Worm (Caenorhabditis elegans) whole organism, L3 larva: ENCODE data around the gene srt-7.
"Not testable (repeated sequence)": the region's sequence is repeated elsewhere in the genome, so short reads cannot be mapped to it uniquely, and the experiment has no call there.

Source experiments
- ZK546.5 ChIP-seq: sonication (generic microtip); optimal IDR thresholded peaks from 2 replicates; lab custom pipeline; 2017; ENCODE audit warnings: missing biosample characterization, missing genetic modification characterization
- aly-2 ChIP-seq: fragments of 150-350 bp; optimal IDR thresholded peaks from 2 replicates; lab custom pipeline; 2014; ENCODE audit warnings: missing biosample characterization, missing genetic modification characterization
- ceh-16 ChIP-seq: sonication (generic microtip); optimal IDR thresholded peaks from 2 replicates; lab custom pipeline; 2017; ENCODE audit warnings: missing biosample characterization, missing genetic modification characterization
- ceh-28 ChIP-seq: fragments of 150-350 bp; optimal IDR thresholded peaks from 2 replicates; lab custom pipeline; 2014; ENCODE audit warnings: missing biosample characterization, missing genetic modification reagents, missing genetic modification characterization
- daf-12 ChIP-seq: fragments of 150-350 bp; optimal IDR thresholded peaks from 2 replicates; lab custom pipeline; 2014; ENCODE audit warnings: missing biosample characterization, missing genetic modification reagents, missing genetic modification characterization
- egl-27 ChIP-seq: sonication (generic microtip); optimal IDR thresholded peaks from 4 replicates; lab custom pipeline; 2017; ENCODE audit warnings: missing biosample characterization, missing genetic modification reagents, missing genetic modification characterization
- egl-5 ChIP-seq: fragments of 150-350 bp; optimal IDR thresholded peaks from 2 replicates; lab custom pipeline; 2017; ENCODE audit warnings: missing biosample characterization, missing genetic modification reagents, missing genetic modification characterization, inconsistent platforms
- elt-3 ChIP-seq, 3 experiments: fragments of 150-350 bp in 1 of 3; sonication (generic microtip) in 2 of 3; optimal IDR thresholded peaks; 2 replicates in 2 of 3; 4 replicates in 1 of 3; lab custom pipeline; 2014 to 2017; ENCODE audit warnings: missing biosample characterization in 3 of 3, missing genetic modification characterization in 3 of 3
- fkh-10 ChIP-seq: sonication (generic microtip); optimal IDR thresholded peaks from 2 replicates; lab custom pipeline; 2017; ENCODE audit warnings: missing biosample characterization, missing genetic modification reagents, missing genetic modification characterization
- fkh-2 ChIP-seq: fragments of 150-350 bp; optimal IDR thresholded peaks from 2 replicates; lab custom pipeline; 2014; ENCODE audit warnings: missing biosample characterization, missing genetic modification reagents, missing genetic modification characterization
- fos-1 ChIP-seq: fragments of 150-350 bp; optimal IDR thresholded peaks from 2 replicates; lab custom pipeline; 2014; ENCODE audit warnings: missing biosample characterization, missing genetic modification characterization
- hmg-11 ChIP-seq: sonication (generic microtip); optimal IDR thresholded peaks from 2 replicates; lab custom pipeline; 2016; ENCODE audit warnings: missing genetic modification characterization, missing compliant biosample characterization
- lin-15B ChIP-seq: fragments of 150-350 bp; optimal IDR thresholded peaks from 2 replicates; lab custom pipeline; 2014; ENCODE audit warnings: missing biosample characterization, missing genetic modification characterization
- lsy-12 ChIP-seq: sonication (generic microtip); optimal IDR thresholded peaks from 2 replicates; lab custom pipeline; 2016; ENCODE audit warnings: mild to moderate bottlenecking, missing genetic modification characterization, missing compliant biosample characterization
- mdl-1 ChIP-seq: fragments of 150-350 bp; optimal IDR thresholded peaks from 2 replicates; lab custom pipeline; 2014; ENCODE audit warnings: missing biosample characterization, missing genetic modification characterization
- nfya-1 ChIP-seq: sonication (generic microtip); optimal IDR thresholded peaks from 2 replicates; lab custom pipeline; 2017; ENCODE audit warnings: missing genetic modification characterization, mild to moderate bottlenecking, missing compliant biosample characterization, antibody characterized with exemption, moderate library complexity; ENCODE audit not compliant: insufficient read depth
- nhr-11 ChIP-seq: fragments of 150-350 bp; optimal IDR thresholded peaks from 2 replicates; lab custom pipeline; 2014; ENCODE audit warnings: missing biosample characterization, missing genetic modification characterization
- nhr-12 ChIP-seq: fragments of 150-350 bp; optimal IDR thresholded peaks from 2 replicates; lab custom pipeline; 2014; ENCODE audit warnings: missing biosample characterization, missing genetic modification characterization
- nhr-23 ChIP-seq: fragments of 150-350 bp; optimal IDR thresholded peaks from 2 replicates; lab custom pipeline; 2014; ENCODE audit warnings: missing biosample characterization, missing genetic modification reagents, missing genetic modification characterization
- nhr-28 ChIP-seq: fragments of 150-350 bp; optimal IDR thresholded peaks from 2 replicates; lab custom pipeline; 2014; ENCODE audit warnings: missing biosample characterization, missing genetic modification characterization
- nhr-43 ChIP-seq: sonication (generic microtip); optimal IDR thresholded peaks from 2 replicates; lab custom pipeline; 2016; ENCODE audit warnings: mild to moderate bottlenecking, missing genetic modification characterization, missing compliant biosample characterization; ENCODE audit not compliant: poor library complexity, severe bottlenecking
- nhr-67 ChIP-seq: fragments of 150-350 bp; optimal IDR thresholded peaks from 2 replicates; lab custom pipeline; 2014; ENCODE audit warnings: missing biosample characterization, missing genetic modification characterization
- nhr-76 ChIP-seq: fragments of 150-350 bp; sonication (generic microtip); optimal IDR thresholded peaks from 5 replicates; lab custom pipeline; 2014; ENCODE audit warnings: missing biosample characterization, missing genetic modification characterization
- nhr-77 ChIP-seq: fragments of 150-350 bp; optimal IDR thresholded peaks from 2 replicates; lab custom pipeline; 2014; ENCODE audit warnings: missing biosample characterization, missing genetic modification characterization
- skn-1 ChIP-seq: fragments of 150-350 bp; optimal IDR thresholded peaks from 2 replicates; lab custom pipeline; 2014; ENCODE audit warnings: missing biosample characterization, missing genetic modification characterization
- unc-39 ChIP-seq: sonication (generic microtip); optimal IDR thresholded peaks from 4 replicates; lab custom pipeline; 2017; ENCODE audit warnings: missing biosample characterization, missing genetic modification characterization
- unc-62 ChIP-seq: fragments of 150-350 bp; sonication (generic microtip); optimal IDR thresholded peaks from 4 replicates; lab custom pipeline; 2014; ENCODE audit warnings: missing biosample characterization, missing genetic modification reagents, missing genetic modification characterization
- zag-1 ChIP-seq: fragments of 150-350 bp; optimal IDR thresholded peaks from 2 replicates; lab custom pipeline; 2014; ENCODE audit warnings: missing biosample characterization, missing genetic modification characterization
- ztf-11 ChIP-seq: fragments of 150-350 bp; optimal IDR thresholded peaks from 2 replicates; lab custom pipeline; 2014; ENCODE audit warnings: missing biosample characterization, missing genetic modification characterization

The srt-7 gene

ce11 chrV:3054254-3054653, 27.3 kb upstream of the srt-7 start, which contains the start of gene C50H11.8:
Gene C50H11.8 (plus strand): TSS chrV:3054554.
- no peak for TF ChIP-seq ZK546.5

ce11 chrV:3058996-3059395, 22.6 kb upstream of the srt-7 start, which contains the start of gene str-244:
Gene str-244 (minus strand): TSS chrV:3059096.
- TF ChIP-seq elt-3 (tag; optimal IDR thresholded peaks at IDR 0.05; lab: Kevin White, UChicago), result no peak
- TF ChIP-seq daf-12 (tag; lab: Kevin White, UChicago), result no peak
- TF ChIP-seq nhr-23 (tag; lab: Kevin White, UChicago), result no peak
- TF ChIP-seq nhr-11 (tag; lab: Kevin White, UChicago), result no peak
- TF ChIP-seq nhr-76, result no peak
- no peak for TF ChIP-seq egl-27
- TF ChIP-seq hmg-11 (tag; lab: Kevin White, UChicago), result no peak
- TF ChIP-seq nhr-12 (tag; lab: Kevin White, UChicago), result no peak
- no peak for TF ChIP-seq zag-1 (tag; lab: Kevin White, UChicago)
- TF ChIP-seq unc-62 (GFP tag; lab: Kevin White, UChicago), result no peak

ce11 chrV:3062078-3062477, 19.5 kb upstream of the srt-7 start, which contains the start of gene srt-15:
Gene srt-15 (minus strand): TSS chrV:3062178.
- TF ChIP-seq lsy-12, result no peak
- TF ChIP-seq nhr-28 (tag; lab: Kevin White, UChicago), result no peak
- TF ChIP-seq ZK546.5, result no peak
- TF ChIP-seq fkh-2 (tag; lab: Kevin White, UChicago), result no peak
- TF ChIP-seq egl-5 (tag; lab: Kevin White, UChicago), result no peak
- TF ChIP-seq elt-3 (tag; optimal IDR thresholded peaks at IDR 0.05; lab: Kevin White, UChicago), result no peak
- TF ChIP-seq daf-12 (tag; lab: Kevin White, UChicago), result no peak
- no peak for TF ChIP-seq fkh-10
- TF ChIP-seq nhr-43 (tag; lab: Kevin White, UChicago), result no peak

- not testable (repeated sequence) for TF ChIP-seq mdl-1, aly-2, nhr-67 (tag; lab: Kevin White, UChicago)
Observed at ce11 chrV:3064418-3064817, 17.2 kb upstream of the srt-7 start, which contains the start of gene srt-16. Gene srt-16 (minus strand): TSS chrV:3064518.

ce11 chrV:3065928-3066327, 15.6 kb upstream of the srt-7 start, which contains the start of gene srh-185:
Gene srh-185 (plus strand): TSS chrV:3066228.
- no peak for TF ChIP-seq ceh-28
- no peak for TF ChIP-seq nhr-12 (tag; lab: Kevin White, UChicago)
- no peak for TF ChIP-seq lsy-12
- TF ChIP-seq egl-5 (tag; lab: Kevin White, UChicago), result no peak
- TF ChIP-seq nhr-77, result no peak
- TF ChIP-seq ceh-16 (tag; lab: Kevin White, UChicago), result no peak
- no peak for TF ChIP-seq lin-15B
- TF ChIP-seq nhr-76, result no peak

ce11 chrV:3069101-3069500, 12.5 kb upstream of the srt-7 start, which contains the start of gene str-40:
Gene str-40 (minus strand): TSS chrV:3069201.
- TF ChIP-seq lin-15B (no peak), ztf-11 (tag; lab: Kevin White, UChicago) (no peak), unc-62 (GFP tag; lab: Kevin White, UChicago) (no peak), fos-1 (tag; lab: Kevin White, UChicago) (no peak), fkh-2 (tag; lab: Kevin White, UChicago) (no peak), nhr-12 (tag; lab: Kevin White, UChicago) (no peak), nhr-28 (tag; lab: Kevin White, UChicago) (no peak), nhr-77 (no peak)

DNA sequence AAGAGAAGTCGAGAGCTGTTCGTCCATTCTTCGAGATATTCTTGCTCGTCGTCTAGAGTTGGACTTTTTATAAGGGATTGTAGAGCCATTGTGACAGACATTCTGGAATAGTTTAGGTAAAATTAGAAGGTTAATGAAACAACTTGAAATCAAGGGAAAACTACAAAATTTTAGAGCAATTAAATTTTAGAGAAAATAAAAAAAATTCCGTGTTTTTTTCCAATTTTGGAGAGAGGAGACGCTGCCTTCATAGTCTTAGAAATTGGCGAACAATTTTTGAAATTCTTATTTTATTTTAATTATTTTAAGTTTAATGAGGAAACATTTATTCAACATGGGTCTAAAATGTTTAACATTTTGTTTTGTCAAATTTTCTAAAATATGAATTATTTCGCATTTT, 10.0 kb upstream of the srt-7 start, which contains the start of gene C50H11.13:
TSS of gene C50H11.13 (minus strand) at position 101 of the 400 bp plus-strand sequence.
- TF ChIP-seq egl-27 (no peak), nfya-1 (tag; lab: Kevin White, UChicago) (no peak), lsy-12 (no peak), nhr-76 (no peak), unc-39 (no peak), skn-1 (tag; lab: Kevin White, UChicago) (no peak), egl-5 (tag; lab: Kevin White, UChicago) (no peak)
- TF ChIP-seq, all 47 proteins: peak for 0
